Fruit fly (Drosophila melanogaster) whole organism, embryonic: ENCODE results near the gene CG15200.
A peak's percentile ranks its signal among the peaks of the same experiment; 100 is the strongest.

Experiments used
- Aef1 ChIP-seq: fragments of 200-800 bp; sonication (Bioruptor generic); IDR thresholded peaks from 3 replicates; pipeline ENCODE4 v1.3.6; 2022; ENCODE audit warnings: missing biosample characterization, missing genetic modification characterization
- Antp ChIP-seq: fragments of 200-800 bp; sonication (Bioruptor generic); optimal IDR thresholded peaks from 3 replicates; lab custom pipeline; 2016; ENCODE audit warnings: missing biosample characterization, missing genetic modification characterization
- B-H1 ChIP-seq: fragments of 200-800 bp; sonication (Bioruptor generic); IDR thresholded peaks from 3 replicates; pipeline ENCODE4 v1.3.6; 2022; ENCODE audit warnings: missing biosample characterization, missing genetic modification characterization
- B-H2 ChIP-seq: fragments of 200-800 bp; sonication (Bioruptor generic); optimal IDR thresholded peaks from 2 replicates; lab custom pipeline; 2018; ENCODE audit warnings: missing biosample characterization, mild to moderate bottlenecking, missing genetic modification characterization
- CG10267 ChIP-seq: fragments of 200-800 bp; sonication (Bioruptor generic); optimal IDR thresholded peaks from 2 replicates; lab custom pipeline; 2018; ENCODE audit warnings: missing biosample characterization, mild to moderate bottlenecking, missing genetic modification characterization, moderate library complexity
- CG11247 ChIP-seq: fragments of 200-800 bp; sonication (Bioruptor generic); IDR thresholded peaks from 2 replicates; pipeline ENCODE4 v1.3.6; 2022; ENCODE audit warnings: missing biosample characterization, missing genetic modification characterization
- CG11456 ChIP-seq: fragments of 200-800 bp; sonication (Bioruptor generic); IDR thresholded peaks from 3 replicates; pipeline ENCODE4 v1.3.6; 2022; ENCODE audit warnings: missing biosample characterization, missing genetic modification characterization
- CG14014 ChIP-seq: fragments of 200-800 bp; sonication (Bioruptor generic); IDR thresholded peaks from 2 replicates; pipeline ENCODE4 v1.3.6; 2022; ENCODE audit warnings: missing biosample characterization, missing genetic modification characterization
- CG16863 ChIP-seq: fragments of 200-800 bp; sonication (Bioruptor generic); optimal IDR thresholded peaks from 3 replicates; lab custom pipeline; 2016; ENCODE audit warnings: missing biosample characterization, missing genetic modification characterization
- CG18011 ChIP-seq: fragments of 200-800 bp; sonication (Bioruptor generic); optimal IDR thresholded peaks from 2 replicates; lab custom pipeline; 2017; ENCODE audit warnings: missing biosample characterization, missing genetic modification characterization, mild to moderate bottlenecking, moderate library complexity, missing genotype
- CG30020 ChIP-seq: fragments of 200-800 bp; optimal IDR thresholded peaks from 2 replicates; lab custom pipeline; 2019; ENCODE audit warnings: missing biosample characterization, mild to moderate bottlenecking, missing genetic modification characterization, moderate library complexity
- CG31365 ChIP-seq: fragments of 200-800 bp; sonication (Bioruptor generic); optimal IDR thresholded peaks from 2 replicates; lab custom pipeline; 2018; ENCODE audit warnings: missing biosample characterization, mild to moderate bottlenecking, missing genetic modification characterization
- CG31441 ChIP-seq: fragments of 200-800 bp; sonication (Bioruptor generic); IDR thresholded peaks from 2 replicates; pipeline ENCODE4 v1.3.6; 2022; ENCODE audit warnings: missing biosample characterization, missing genetic modification characterization
- CG32772 ChIP-seq: fragments of 200-800 bp; sonication (Bioruptor generic); IDR thresholded peaks from 2 replicates; pipeline ENCODE4 v1.3.6; 2022; ENCODE audit warnings: missing biosample characterization, missing genetic modification characterization
- CG34376 ChIP-seq: fragments of 200-800 bp; sonication (Bioruptor generic); optimal IDR thresholded peaks from 2 replicates; lab custom pipeline; 2018; ENCODE audit warnings: missing biosample characterization, mild to moderate bottlenecking, missing genetic modification characterization
- CG3838 ChIP-seq: fragments of 200-800 bp; sonication (Bioruptor generic); optimal IDR thresholded peaks from 3 replicates; lab custom pipeline; 2016; ENCODE audit warnings: missing biosample characterization, missing genetic modification characterization
- CG4360 ChIP-seq: fragments of 200-800 bp; sonication (Bioruptor generic); IDR thresholded peaks from 2 replicates; pipeline ENCODE4 v1.3.6; 2022; ENCODE audit warnings: missing biosample characterization, missing genetic modification characterization
- CG6683 ChIP-seq: fragments of 200-800 bp; sonication (Bioruptor generic); optimal IDR thresholded peaks from 2 replicates; lab custom pipeline; 2017; ENCODE audit warnings: missing biosample characterization, mild to moderate bottlenecking, missing genetic modification characterization, missing genetic modification reagents
- CG8290 ChIP-seq, 3 experiments: fragments of 200-800 bp; sonication (Bioruptor generic); optimal IDR thresholded peaks; 2 replicates each; lab custom pipeline; 2016 to 2019; ENCODE audit warnings: missing biosample characterization in 3 of 3, missing genetic modification characterization in 3 of 3, mild to moderate bottlenecking in 2 of 3, moderate library complexity in 1 of 3
- CG8478 ChIP-seq: fragments of >200 bp; optimal IDR thresholded peaks from 2 replicates; lab custom pipeline; 2018
- CG8924 ChIP-seq: fragments of 200-800 bp; optimal IDR thresholded peaks from 3 replicates; lab custom pipeline; 2019; ENCODE audit warnings: missing biosample characterization, mild to moderate bottlenecking, missing genetic modification characterization, moderate library complexity
- CG9932 ChIP-seq: fragments of 200-800 bp; sonication (Bioruptor generic); IDR thresholded peaks from 2 replicates; pipeline ENCODE4 v1.3.6; 2022; ENCODE audit warnings: missing biosample characterization, missing genetic modification characterization
- D19B ChIP-seq: fragments of 200-800 bp; sonication (Bioruptor generic); optimal IDR thresholded peaks from 2 replicates; lab custom pipeline; 2017; ENCODE audit warnings: missing biosample characterization, mild to moderate bottlenecking, missing genetic modification characterization
- Dfd ChIP-seq, 2 experiments: fragments of >200 bp; optimal IDR thresholded peaks; 2 replicates each; lab custom pipeline; 2017; ENCODE audit warnings: missing biosample characterization in 2 of 2, missing genetic modification characterization in 2 of 2
- Ets65A ChIP-seq: fragments of 200-800 bp; sonication (Bioruptor generic); peaks from one replicate; lab custom pipeline; 2016; ENCODE audit warnings: missing biosample characterization, missing genetic modification characterization
- H2.0 ChIP-seq: fragments of 200-800 bp; sonication (Bioruptor generic); IDR thresholded peaks from 2 replicates; pipeline ENCODE4 v1.3.6; 2022; ENCODE audit warnings: missing biosample characterization, missing genetic modification characterization
- MBD-R2 ChIP-seq: fragments of 200-800 bp; sonication (Bioruptor generic); IDR thresholded peaks from 2 replicates; pipeline ENCODE4 v1.3.6; 2022; ENCODE audit warnings: missing biosample characterization, missing genetic modification characterization
- Max ChIP-seq: fragments of 200-800 bp; sonication (Bioruptor generic); optimal IDR thresholded peaks from 2 replicates; lab custom pipeline; 2016; ENCODE audit warnings: missing biosample characterization, mild to moderate bottlenecking, missing genetic modification characterization
- Med ChIP-seq: fragments of 200-800 bp; sonication (Bioruptor generic); peaks from one replicate; lab custom pipeline; 2016; ENCODE audit warnings: missing biosample characterization, missing genetic modification characterization, mild to moderate bottlenecking, inconsistent platforms, moderate library complexity
- Myb ChIP-seq: fragments of 200-800 bp; sonication (Bioruptor generic); optimal IDR thresholded peaks from 2 replicates; lab custom pipeline; 2016; ENCODE audit warnings: missing biosample characterization, missing genetic modification characterization
- YL-1 ChIP-seq: fragments of 200-800 bp; sonication (Bioruptor generic); optimal IDR thresholded peaks from 3 replicates; lab custom pipeline; 2017; ENCODE audit warnings: missing biosample characterization, mild to moderate bottlenecking, missing genetic modification characterization
- br ChIP-seq: fragments of >200 bp; optimal IDR thresholded peaks from 2 replicates; lab custom pipeline; 2017
- corto ChIP-seq: fragments of 200-800 bp; sonication (Bioruptor generic); optimal IDR thresholded peaks from 2 replicates; lab custom pipeline; 2016; ENCODE audit warnings: missing biosample characterization, mild to moderate bottlenecking, missing genetic modification characterization, moderate library complexity
- dysf ChIP-seq: fragments of 200-800 bp; sonication (Bioruptor generic); IDR thresholded peaks from 3 replicates; pipeline ENCODE4 v1.3.6; 2022; ENCODE audit warnings: missing biosample characterization, missing genetic modification characterization
- ftz-f1 ChIP-seq: fragments of 200-800 bp; sonication (Bioruptor generic); optimal IDR thresholded peaks from 2 replicates; lab custom pipeline; 2016; ENCODE audit warnings: missing biosample characterization, missing genetic modification characterization
- hbn ChIP-seq: fragments of 200-800 bp; sonication (Bioruptor generic); IDR thresholded peaks from 2 replicates; pipeline ENCODE4 v1.3.6; 2022; ENCODE audit warnings: missing biosample characterization, missing genetic modification characterization; ENCODE audit not compliant: partially characterized antibody
- inv ChIP-seq: fragments of 200-800 bp; sonication (Bioruptor generic); IDR thresholded peaks from 2 replicates; pipeline ENCODE4 v1.3.6; 2022; ENCODE audit warnings: missing biosample characterization, missing genetic modification characterization; ENCODE audit not compliant: partially characterized antibody
- jumu ChIP-seq: fragments of 200-800 bp; sonication (Bioruptor generic); optimal IDR thresholded peaks from 3 replicates; lab custom pipeline; 2016; ENCODE audit warnings: missing biosample characterization, missing genetic modification characterization
- nerfin-1 ChIP-seq: fragments of 200-800 bp; sonication (Bioruptor generic); optimal IDR thresholded peaks from 3 replicates; lab custom pipeline; 2019; ENCODE audit warnings: missing biosample characterization, mild to moderate bottlenecking, missing genetic modification characterization, moderate library complexity
- nerfin-2 ChIP-seq: fragments of 200-800 bp; sonication (Bioruptor generic); IDR thresholded peaks from 2 replicates; pipeline ENCODE4 v1.3.6; 2022; ENCODE audit warnings: missing biosample characterization, missing genetic modification characterization; ENCODE audit not compliant: partially characterized antibody
- nmo ChIP-seq: fragments of 200-800 bp; sonication (Bioruptor generic); optimal IDR thresholded peaks from 2 replicates; lab custom pipeline; 2018; ENCODE audit warnings: missing biosample characterization, mild to moderate bottlenecking, missing genetic modification characterization, moderate library complexity
- phol ChIP-seq: fragments of 200-800 bp; sonication (Bioruptor generic); optimal IDR thresholded peaks from 3 replicates; lab custom pipeline; 2018; ENCODE audit warnings: missing biosample characterization, mild to moderate bottlenecking, missing genetic modification characterization, moderate library complexity
- sens ChIP-seq: fragments of 200-800 bp; sonication (Bioruptor generic); peaks from one replicate; lab custom pipeline; 2016; ENCODE audit warnings: missing biosample characterization, missing genetic modification characterization
- sqz ChIP-seq: fragments of 200-800 bp; sonication (Bioruptor generic); optimal IDR thresholded peaks from 3 replicates; lab custom pipeline; 2018; ENCODE audit warnings: missing biosample characterization, mild to moderate bottlenecking, missing genetic modification characterization
- stc ChIP-seq: fragments of 200-800 bp; sonication (Bioruptor generic); IDR thresholded peaks from 2 replicates; pipeline ENCODE4 v1.3.6; 2022; ENCODE audit warnings: missing biosample characterization, missing genetic modification characterization
- tx ChIP-seq: fragments of 200-800 bp; sonication (Bioruptor generic); optimal IDR thresholded peaks from 2 replicates; lab custom pipeline; 2016; ENCODE audit warnings: missing biosample characterization, missing genetic modification characterization

The CG15200 gene

dm6 chrX:11182631-11183030, at the start of gene CG15200:
CG15200 (plus strand) TSS chrX:11182931.
- TF ChIP-seq D19B (GFP tag; lab: Kevin White, UChicago) (no peak), Antp (GFP tag; lab: Kevin White, UChicago) (no peak), Ets65A (GFP tag; lab: Kevin White, UChicago) (no peak), CG8924 (tag; lab: Kevin White, UChicago) (no peak), hbn (GFP tag; lab: Robert Waterston, UW) (no peak), CG34376 (no peak), CG18011 (no peak)

- TF ChIP-seq CG14014 (GFP tag; lab: Robert Waterston, UW): no peak
- TF ChIP-seq B-H1: no peak
- peak; percentile 22 for TF ChIP-seq YL-1 (GFP tag; lab: Kevin White, UChicago)
- peak; percentile 92 for TF ChIP-seq sqz
- no peak for TF ChIP-seq CG3838 (GFP tag; lab: Kevin White, UChicago)
- peak; percentile 73 for TF ChIP-seq Myb
- TF ChIP-seq CG9932 (GFP tag; lab: Robert Waterston, UW): no peak
- no peak for TF ChIP-seq B-H2 (GFP tag; lab: Kevin White, UChicago)
- no peak for TF ChIP-seq CG11456
- TF ChIP-seq CG8478: peak; percentile 89
- TF ChIP-seq nmo (GFP tag; lab: Kevin White, UChicago): peak; percentile 38
- TF ChIP-seq MBD-R2 (GFP tag; lab: Robert Waterston, UW): peak; percentile 26; the same call in 1 of the 2 replicates
- peak; percentile 81 for TF ChIP-seq CG32772 (GFP tag; lab: Robert Waterston, UW)
- no peak for TF ChIP-seq br (lab: Kevin White, UChicago)
- TF ChIP-seq CG6683 (GFP tag; lab: Kevin White, UChicago): no peak
- no peak for TF ChIP-seq CG31441 (GFP tag; lab: Robert Waterston, UW)
- peak; percentile 85 for TF ChIP-seq ftz-f1 (GFP tag; lab: Kevin White, UChicago)
- peak; percentile 31; the same call in 2 of the 3 replicates for TF ChIP-seq Aef1 (GFP tag; lab: Robert Waterston, UW)
- TF ChIP-seq Dfd (GFP tag; optimal IDR thresholded peaks at IDR 0.05; lab: Kevin White, UChicago): peak in 1 of 2 experiments; percentile 54
- TF ChIP-seq CG31365: peak; percentile 93
- peak; percentile 10 for TF ChIP-seq CG16863 (GFP tag; lab: Kevin White, UChicago)
- TF ChIP-seq CG8290 (GFP tag; optimal IDR thresholded peaks at IDR 0.05; lab: Kevin White, UChicago): peak; percentile 16
- TF ChIP-seq CG8290 (tag; optimal IDR thresholded peaks at IDR 0.05; lab: Kevin White, UChicago): no peak
- 0 out of 3 replicates have a peak, but pooled peaks have one; percentile 11 for TF ChIP-seq dysf (GFP tag; lab: Robert Waterston, UW)
- no peak for TF ChIP-seq Max (GFP tag; lab: Kevin White, UChicago)
- no peak for TF ChIP-seq nerfin-2 (GFP tag; lab: Robert Waterston, UW)
- no peak for TF ChIP-seq stc (GFP tag; lab: Robert Waterston, UW)
- TF ChIP-seq CG11247 (GFP tag; lab: Robert Waterston, UW): no peak
- no peak for TF ChIP-seq corto (GFP tag; lab: Kevin White, UChicago)
- peak; percentile 68 for TF ChIP-seq Med (GFP tag; lab: Kevin White, UChicago)
- TF ChIP-seq CG30020 (tag; lab: Kevin White, UChicago): peak; percentile 3
- peak; percentile 95 for TF ChIP-seq nerfin-1 (tag; lab: Kevin White, UChicago)
- no peak for TF ChIP-seq inv (GFP tag; lab: Robert Waterston, UW)
- TF ChIP-seq CG4360 (GFP tag; lab: Robert Waterston, UW): peak; percentile 80
- peak; percentile 18 for TF ChIP-seq phol (tag; lab: Kevin White, UChicago)
- TF ChIP-seq tx (GFP tag; lab: Kevin White, UChicago): no peak
- peak; percentile 41 for TF ChIP-seq CG10267
- 0 out of 2 replicates have a peak, but pooled peaks have one; percentile 12 for TF ChIP-seq H2.0 (GFP tag; lab: Robert Waterston, UW)
- TF ChIP-seq sens (GFP tag; lab: Kevin White, UChicago): peak; percentile 66
- TF ChIP-seq jumu: peak; percentile 23
These were observed 46.7 kb upstream of the CG15200 start for dm6 chrX:11135840-11136586.
